Fruit fly (Drosophila melanogaster): ENCODE results near the gene CG3078.

DNA sequence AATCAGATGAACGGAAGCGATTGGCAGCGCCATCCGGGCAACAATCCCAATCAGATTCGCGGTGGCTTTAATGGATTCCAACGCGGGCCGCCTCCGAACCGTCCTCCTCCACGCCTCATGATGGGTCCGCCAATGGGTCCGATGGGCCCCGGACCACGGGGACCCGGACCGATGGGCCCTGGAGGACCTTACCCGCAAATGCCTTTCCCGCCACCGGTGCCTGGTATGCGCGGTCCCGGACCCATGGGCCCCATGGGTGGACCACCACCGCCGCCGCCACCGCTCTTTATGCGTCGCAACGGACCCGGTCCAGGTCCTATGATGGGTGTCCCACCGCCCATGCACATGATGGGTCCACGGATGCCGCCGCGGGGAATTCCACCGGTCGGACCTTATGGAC, 16.8 kb downstream of the CG3078 start:
- TF ChIP-seq N (GFP tag; optimal IDR thresholded peaks at IDR 0.05) (no peak), brk (GFP tag; optimal IDR thresholded peaks at IDR 0.05) (no peak), pan (optimal IDR thresholded peaks at IDR 0.05) (no peak), jim (GFP tag; optimal IDR thresholded peaks at IDR 0.05) (no peak), lola (GFP tag; optimal IDR thresholded peaks at IDR 0.05) (no peak), HLH106 (tag; optimal IDR thresholded peaks at IDR 0.05) (no peak)

Measured in whole organism, wandering third instar larva.